Worm (Caenorhabditis elegans): ENCODE data around the gene Y39A3B.8.

DNA sequence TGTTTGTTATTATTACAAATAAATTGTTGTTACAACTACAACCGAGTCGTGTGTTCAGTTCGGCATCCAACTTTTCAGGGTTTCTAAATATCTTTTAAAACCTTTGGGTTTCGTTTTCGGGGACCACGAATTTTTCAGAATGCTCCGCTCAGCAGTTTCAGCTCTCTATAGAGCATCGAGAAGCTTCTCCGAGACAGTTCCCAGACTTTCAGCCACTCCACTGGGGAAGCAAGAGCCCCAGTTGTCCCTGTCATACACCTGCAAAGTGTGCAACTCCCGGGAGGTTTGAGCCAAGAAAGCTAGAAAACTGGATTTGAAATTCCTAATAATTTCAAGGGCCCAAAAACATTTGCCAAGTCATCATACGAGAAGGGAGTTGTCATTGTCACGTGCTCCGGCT, 36.4 kb upstream of the Y39A3B.8 start, which contains the start of gene F53A3.7:
- TF ChIP-seq flt-1 (GFP tag; IDR thresholded peaks at IDR 0.05) = no peak
- no peak for TF ChIP-seq ztf-23 (GFP tag; IDR thresholded peaks at IDR 0.05)
- TF ChIP-seq med-1 (GFP tag; optimal IDR thresholded peaks at IDR 0.05; ENCODE audit: insufficient read depth) = no peak
